Worm (Caenorhabditis elegans): ENCODE data around the gene amt-3.

DNA sequence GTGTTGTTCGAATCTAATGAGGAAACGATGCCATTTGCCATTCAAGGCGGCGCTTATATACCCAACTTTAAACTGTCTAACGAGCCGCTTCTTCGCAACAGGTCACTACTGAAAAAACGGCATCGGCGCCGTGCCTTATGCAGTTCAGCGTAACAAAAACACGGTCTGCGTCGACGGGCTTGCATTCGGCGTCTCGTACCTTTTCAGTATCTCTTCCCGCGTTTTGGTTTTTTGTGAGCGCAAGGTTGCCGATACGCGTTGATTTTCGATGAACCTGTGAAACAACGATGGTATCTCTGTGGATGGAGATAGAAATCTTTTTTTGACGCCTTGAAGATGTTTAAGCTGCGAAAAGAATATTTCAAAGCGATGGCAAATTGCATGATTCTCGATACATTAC, 9.6 kb downstream of the amt-3 start, which contains the start of gene col-77:
- TF ChIP-seq cog-1 (tag; optimal IDR thresholded peaks at IDR 0.05): no peak
- no peak for TF ChIP-seq T22C8.4 (GFP tag; IDR thresholded peaks at IDR 0.05)
- no peak for TF ChIP-seq klf-2 (GFP tag; conservative IDR thresholded peaks at IDR 0.05)
- TF ChIP-seq flt-1 (GFP tag; IDR thresholded peaks at IDR 0.05): no peak
- TF ChIP-seq ref-1 (GFP tag; conservative IDR thresholded peaks at IDR 0.05): no peak

Measured in whole organism, midembryonic.